Worm (Caenorhabditis elegans) whole organism, L2 larva: ENCODE results near the gene cnnm-5.

Experiments used
- R02D3.7 ChIP-seq: fragments of 150-350 bp; optimal IDR thresholded peaks from 2 replicates; lab custom pipeline; 2014; ENCODE audit warnings: missing biosample characterization, missing genetic modification characterization
- aly-2 ChIP-seq: fragments of 150-350 bp; optimal IDR thresholded peaks from 2 replicates; lab custom pipeline; 2014; ENCODE audit warnings: missing biosample characterization, missing genetic modification characterization
- ama-1 ChIP-seq: fragments of 150-350 bp; optimal IDR thresholded peaks from 2 replicates; lab custom pipeline; 2018; ENCODE audit warnings: inconsistent platforms
- lin-13 ChIP-seq: fragments of 150-350 bp; optimal IDR thresholded peaks from 2 replicates; lab custom pipeline; 2014; ENCODE audit warnings: missing biosample characterization, missing genetic modification reagents, missing genetic modification characterization
- lin-39 ChIP-seq: fragments of 150-350 bp; optimal IDR thresholded peaks from 2 replicates; lab custom pipeline; 2014; ENCODE audit warnings: missing biosample characterization, missing genetic modification reagents, missing genetic modification characterization
- lsy-2 ChIP-seq, 2 experiments: fragments of 150-350 bp in 1 of 2; sonication (generic microtip) in 1 of 2; optimal IDR thresholded peaks; 2 replicates each; lab custom pipeline; 2014 to 2017; ENCODE audit warnings: missing biosample characterization in 2 of 2, missing genetic modification characterization in 2 of 2
- ztf-11 ChIP-seq: sonication (generic microtip); optimal IDR thresholded peaks from 2 replicates; lab custom pipeline; 2017; ENCODE audit warnings: missing biosample characterization, missing genetic modification characterization

ce11 chrIII:3804422-3804821, 24.6 kb downstream of the cnnm-5 start, which contains the start of gene xbx-5:
- TF ChIP-seq ztf-11 (tag; lab: Kevin White, UChicago) (no peak), lin-13 (GFP tag; lab: Kevin White, UChicago) (no peak), aly-2 (tag; lab: Kevin White, UChicago) (no peak), R02D3.7 (tag; lab: Kevin White, UChicago) (no peak), lin-39 (no peak), ama-1 (no peak), lsy-2 (tag; optimal IDR thresholded peaks at IDR 0.05; lab: Kevin White, UChicago) (no peak)
